Worm (Caenorhabditis elegans) whole organism, mixed stage, embryonic: ENCODE results near the gene pges-2.

Source experiments
- ceh-83 ChIP-seq: fragments of 200-800 bp; sonication (Bioruptor generic); optimal IDR thresholded peaks from 2 replicates; lab custom pipeline; 2018; ENCODE audit warnings: mild to moderate bottlenecking, missing genetic modification characterization, missing compliant biosample characterization
- ces-1 ChIP-seq: fragments of 150-350 bp; optimal IDR thresholded peaks from 2 replicates; lab custom pipeline; 2014; ENCODE audit warnings: missing biosample characterization, missing genetic modification reagents, missing genetic modification characterization
- nhr-12 ChIP-seq: fragments of 150-350 bp; optimal IDR thresholded peaks from 2 replicates; lab custom pipeline; 2014; ENCODE audit warnings: missing biosample characterization, missing genetic modification characterization
- nhr-76 ChIP-seq: sonication (generic microtip); optimal IDR thresholded peaks from 2 replicates; lab custom pipeline; 2017; ENCODE audit warnings: missing biosample characterization, missing genetic modification characterization
- pha-4 ChIP-seq: fragments of 150-350 bp; optimal IDR thresholded peaks from 2 replicates; lab custom pipeline; 2018; ENCODE audit warnings: missing biosample characterization, missing genetic modification reagents, missing genetic modification characterization
- unc-62 ChIP-seq: fragments of 150-350 bp; optimal IDR thresholded peaks from 2 replicates; lab custom pipeline; 2014; ENCODE audit warnings: missing biosample characterization, missing genetic modification reagents, missing genetic modification characterization

- TF ChIP-seq nhr-76, result no peak
- TF ChIP-seq unc-62 (GFP tag; lab: Kevin White, UChicago), result no peak
- no peak for TF ChIP-seq nhr-12 (tag; lab: Kevin White, UChicago)
- TF ChIP-seq pha-4 (tag; lab: Kevin White, UChicago), result no peak
- peak; percentile 73 for TF ChIP-seq ces-1 (GFP tag; lab: Kevin White, UChicago)
- no peak for TF ChIP-seq ceh-83
Measured at ce11 chrIV:10398244-10398643, 30.7 kb upstream of the pges-2 start.
